Worm (Caenorhabditis elegans) whole organism, L2 larva: ENCODE results near the gene Y55B1BR.8.

Experiments
- ZK546.5 ChIP-seq: sonication (generic microtip); optimal IDR thresholded peaks from 2 replicates; lab custom pipeline; 2017; ENCODE audit warnings: missing biosample characterization, missing genetic modification characterization
- ama-1 ChIP-seq: fragments of 150-350 bp; optimal IDR thresholded peaks from 2 replicates; lab custom pipeline; 2018; ENCODE audit warnings: inconsistent platforms
- nhr-23 ChIP-seq: fragments of 150-350 bp; optimal IDR thresholded peaks from 2 replicates; lab custom pipeline; 2014; ENCODE audit warnings: missing biosample characterization, missing genetic modification reagents, missing genetic modification characterization
- nhr-77 ChIP-seq: fragments of 150-350 bp; optimal IDR thresholded peaks from 2 replicates; lab custom pipeline; 2014; ENCODE audit warnings: missing biosample characterization, missing genetic modification characterization
- skn-1 ChIP-seq: sonication (generic microtip); optimal IDR thresholded peaks from 2 replicates; lab custom pipeline; 2017; ENCODE audit warnings: missing biosample characterization, missing genetic modification characterization

DNA sequence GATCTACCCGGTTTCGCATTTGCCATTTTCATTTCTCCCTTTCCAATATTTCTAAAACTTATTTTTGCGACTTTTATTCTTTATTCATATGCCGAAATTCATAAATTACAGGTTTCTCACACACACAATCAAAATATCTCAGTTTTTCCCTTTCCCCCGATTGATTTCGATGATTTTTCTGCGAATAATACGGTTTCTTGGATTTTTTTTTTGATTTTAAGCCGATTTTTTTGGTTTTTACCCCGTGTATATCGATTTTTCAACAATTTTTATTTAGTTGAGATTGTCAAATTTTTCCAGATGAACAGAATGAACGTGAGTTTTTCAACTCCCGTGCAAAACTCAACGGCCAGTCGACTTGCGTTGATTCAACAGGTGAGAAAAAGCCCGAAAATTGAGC lies 31.0 kb downstream of the Y55B1BR.8 start, which contains the start of gene mat-3:
- TF ChIP-seq skn-1 (tag; lab: Kevin White, UChicago), result no peak
- no peak for TF ChIP-seq nhr-23 (tag; lab: Kevin White, UChicago)
- TF ChIP-seq nhr-77 (tag; lab: Kevin White, UChicago), result no peak
- TF ChIP-seq ZK546.5 (tag; lab: Kevin White, UChicago), result no peak
- no peak for TF ChIP-seq ama-1 (lab: Kevin White, UChicago)
